Fruit fly (Drosophila melanogaster) whole organism, wandering third instar larva: ENCODE measurements around the gene CG32679.
A peak's percentile ranks its signal among the peaks of the same experiment; 100 is the strongest.

Source experiments
- Abd-B ChIP-seq: fragments of >200 bp; optimal IDR thresholded peaks from 2 replicates; lab custom pipeline; 2017; ENCODE audit warnings: missing biosample characterization, missing genetic modification characterization
- CG32264 ChIP-seq: fragments of 200-800 bp; sonication (Bioruptor generic); optimal IDR thresholded peaks from 2 replicates; lab custom pipeline; 2016; ENCODE audit warnings: missing biosample characterization, missing genetic modification characterization
- CG9705 ChIP-seq: fragments of 200-800 bp; sonication (Bioruptor generic); optimal IDR thresholded peaks from 2 replicates; lab custom pipeline; 2018; ENCODE audit warnings: missing biosample characterization, mild to moderate bottlenecking, missing genetic modification characterization
- CrebA ChIP-seq: fragments of 200-800 bp; sonication (Bioruptor generic); optimal IDR thresholded peaks from 2 replicates; lab custom pipeline; 2016; ENCODE audit warnings: missing biosample characterization, mild to moderate bottlenecking, missing genetic modification characterization, borderline replicate concordance
- Dfd ChIP-seq: fragments of >200 bp; optimal IDR thresholded peaks from 2 replicates; lab custom pipeline; 2017; ENCODE audit warnings: missing biosample characterization, missing genetic modification characterization
- GATAd ChIP-seq: sonication (Bioruptor generic); optimal IDR thresholded peaks from 2 replicates; lab custom pipeline; 2016; ENCODE audit warnings: missing biosample characterization, missing genetic modification characterization
- HLH106 ChIP-seq: fragments of 200-800 bp; optimal IDR thresholded peaks from 3 replicates; lab custom pipeline; 2019; ENCODE audit warnings: missing biosample characterization, mild to moderate bottlenecking, missing genetic modification characterization, moderate library complexity
- Hnf4 ChIP-seq: fragments of 200-800 bp; sonication (Bioruptor generic); optimal IDR thresholded peaks from 2 replicates; lab custom pipeline; 2016; ENCODE audit warnings: missing biosample characterization, mild to moderate bottlenecking, missing genetic modification characterization
- Hr83 ChIP-seq: fragments of 200-300 bp; sonication (Bioruptor generic); optimal IDR thresholded peaks from 2 replicates; lab custom pipeline; 2016; ENCODE audit warnings: missing biosample characterization, mild to moderate bottlenecking, missing genetic modification characterization, moderate library complexity; ENCODE audit not compliant: poor library complexity, severe bottlenecking
- Jra ChIP-seq: sonication (Bioruptor generic); optimal IDR thresholded peaks from 2 replicates; lab custom pipeline; 2016; ENCODE audit warnings: missing biosample characterization, missing genetic modification characterization
- Mio ChIP-seq: sonication (Bioruptor generic); optimal IDR thresholded peaks from 2 replicates; lab custom pipeline; 2016; ENCODE audit warnings: missing biosample characterization, missing genetic modification characterization
- Myc ChIP-seq: fragments of >200 bp; optimal IDR thresholded peaks from 2 replicates; lab custom pipeline; 2017
- N ChIP-seq: fragments of >200 bp; optimal IDR thresholded peaks from 2 replicates; lab custom pipeline; 2018; ENCODE audit warnings: missing biosample characterization, missing external identifiers, missing genetic modification characterization
- OdsH ChIP-seq: fragments of 200-800 bp; sonication (Bioruptor generic); optimal IDR thresholded peaks from 2 replicates; lab custom pipeline; 2016; ENCODE audit warnings: missing biosample characterization, mild to moderate bottlenecking, missing genetic modification characterization
- Rel ChIP-seq, 2 experiments: fragments of 200-800 bp; sonication (Bioruptor generic) in 1 of 2; optimal IDR thresholded peaks; 2 replicates in 1 of 2; 3 replicates in 1 of 2; lab custom pipeline; 2016 to 2019; ENCODE audit warnings: mild to moderate bottlenecking in 2 of 2, missing biosample characterization in 2 of 2, missing genetic modification characterization in 2 of 2, moderate library complexity in 1 of 2
- Sp1 ChIP-seq: fragments of 200-800 bp; sonication (Bioruptor generic); optimal IDR thresholded peaks from 3 replicates; lab custom pipeline; 2019; ENCODE audit warnings: missing biosample characterization, mild to moderate bottlenecking, missing genetic modification characterization, moderate library complexity
- Vsx2 ChIP-seq: fragments of 200-300, 225-300 bp; sonication (Bioruptor generic); optimal IDR thresholded peaks from 2 replicates; lab custom pipeline; 2018; ENCODE audit warnings: missing biosample characterization, missing genetic modification characterization; ENCODE audit not compliant: partially characterized antibody
- br ChIP-seq: fragments of 200-800 bp; sonication (Bioruptor generic); optimal IDR thresholded peaks from 2 replicates; lab custom pipeline; 2016; ENCODE audit warnings: missing biosample characterization, missing genetic modification characterization
- brk ChIP-seq: fragments of 200-800 bp; sonication (Bioruptor generic); optimal IDR thresholded peaks from 2 replicates; lab custom pipeline; 2016; ENCODE audit warnings: missing biosample characterization, mild to moderate bottlenecking, missing genetic modification characterization
- dl ChIP-seq, 2 experiments: fragments of 175-275, 200-275 bp in 1 of 2; fragments of 200-275 bp in 1 of 2; sonication (Bioruptor generic); optimal IDR thresholded peaks; lab custom pipeline; 2018; ENCODE audit warnings: mild to moderate bottlenecking in 2 of 2, missing biosample characterization in 2 of 2, missing genetic modification characterization in 2 of 2, moderate library complexity in 2 of 2; ENCODE audit not compliant: partially characterized antibody in 2 of 2, insufficient read depth in 1 of 2
- dmrt93B ChIP-seq: fragments of 200-800 bp; sonication (Bioruptor generic); optimal IDR thresholded peaks from 2 replicates; lab custom pipeline; 2018; ENCODE audit warnings: missing biosample characterization, mild to moderate bottlenecking, missing genetic modification characterization
- dsf ChIP-seq: sonication (Bioruptor generic); optimal IDR thresholded peaks from 2 replicates; lab custom pipeline; 2016; ENCODE audit warnings: missing biosample characterization, missing genetic modification characterization, borderline replicate concordance
- ey ChIP-seq: fragments of 200-800 bp; sonication (Bioruptor generic); optimal IDR thresholded peaks from 2 replicates; lab custom pipeline; 2016; ENCODE audit warnings: missing biosample characterization, missing genetic modification characterization
- foxo ChIP-seq, 2 experiments: fragments of 200-800 bp; sonication (Bioruptor generic); optimal IDR thresholded peaks; 2 replicates in 1 of 2; 3 replicates in 1 of 2; lab custom pipeline; 2016 to 2017; ENCODE audit warnings: missing biosample characterization in 2 of 2, missing genetic modification characterization in 2 of 2
- fru ChIP-seq: fragments of 200-800 bp; sonication (Bioruptor generic); optimal IDR thresholded peaks from 3 replicates; lab custom pipeline; 2016; ENCODE audit warnings: missing biosample characterization, mild to moderate bottlenecking, missing genetic modification characterization
- h ChIP-seq: fragments of 200-800 bp; sonication (Bioruptor generic); optimal IDR thresholded peaks from 3 replicates; lab custom pipeline; 2016; ENCODE audit warnings: missing biosample characterization, mild to moderate bottlenecking, missing genetic modification characterization
- jim ChIP-seq: fragments of 175-275, 200-325 bp; sonication (Bioruptor generic); optimal IDR thresholded peaks from 2 replicates; lab custom pipeline; 2016; ENCODE audit warnings: missing biosample characterization, mild to moderate bottlenecking, missing genetic modification characterization
- lola ChIP-seq: fragments of >200 bp; optimal IDR thresholded peaks from 2 replicates; lab custom pipeline; 2017; ENCODE audit warnings: missing biosample characterization, missing genetic modification characterization
- pan ChIP-seq: fragments of >200 bp; optimal IDR thresholded peaks from 2 replicates; lab custom pipeline; 2017
- psq ChIP-seq: fragments of 200-800 bp; sonication (Bioruptor generic); optimal IDR thresholded peaks from 3 replicates; lab custom pipeline; 2017; ENCODE audit warnings: missing biosample characterization, mild to moderate bottlenecking, missing genetic modification characterization, moderate library complexity
- rgr ChIP-seq: fragments of 200-800 bp; sonication (Bioruptor generic); optimal IDR thresholded peaks from 3 replicates; lab custom pipeline; 2016; ENCODE audit warnings: missing biosample characterization, mild to moderate bottlenecking, missing genetic modification characterization
- sv ChIP-seq: fragments of 200-800 bp; sonication (Bioruptor generic); optimal IDR thresholded peaks from 3 replicates; lab custom pipeline; 2016; ENCODE audit warnings: missing biosample characterization, missing genetic modification characterization
- tai ChIP-seq: sonication (Bioruptor generic); optimal IDR thresholded peaks from 2 replicates; lab custom pipeline; 2016; ENCODE audit warnings: missing biosample characterization, missing genetic modification characterization
- usp ChIP-seq: fragments of >200 bp; optimal IDR thresholded peaks from 2 replicates; lab custom pipeline; 2017; ENCODE audit warnings: missing biosample characterization, missing genetic modification characterization

Gene CG32679

dm6 chrX:10362127-10362526 is 5.1 kb downstream of the CG32679 start:
- no peak for TF ChIP-seq h (GFP tag; lab: Kevin White, UChicago)
- no peak for TF ChIP-seq ey (GFP tag; lab: Kevin White, UChicago)
- no peak for TF ChIP-seq Rel (GFP tag; optimal IDR thresholded peaks at IDR 0.05; lab: Kevin White, UChicago)
- TF ChIP-seq Rel (tag; optimal IDR thresholded peaks at IDR 0.05; lab: Kevin White, UChicago), result no peak
- no peak for TF ChIP-seq br (GFP tag; lab: Kevin White, UChicago)
- no peak for TF ChIP-seq Myc (lab: Kevin White, UChicago)
- no peak for TF ChIP-seq Jra
- no peak for TF ChIP-seq rgr (GFP tag; lab: Kevin White, UChicago)
- no peak for TF ChIP-seq Vsx2 (GFP tag; lab: Kevin White, UChicago)
- TF ChIP-seq Sp1 (GFP tag; lab: Kevin White, UChicago), result no peak
- no peak for TF ChIP-seq dl (GFP tag; optimal IDR thresholded peaks at IDR 0.05; lab: Kevin White, UChicago; ENCODE audit: insufficient read depth in 1 of 2, partially characterized antibody in 2 of 2)
- TF ChIP-seq N (GFP tag; lab: Kevin White, UChicago), result no peak
- no peak for TF ChIP-seq Abd-B (GFP tag; lab: Kevin White, UChicago)
- no peak for TF ChIP-seq dsf (GFP tag; lab: Kevin White, UChicago)
- no peak for TF ChIP-seq tai

- TF ChIP-seq N (GFP tag; lab: Kevin White, UChicago), result no peak
- TF ChIP-seq sv (GFP tag; lab: Kevin White, UChicago), result no peak
- no peak for TF ChIP-seq fru (GFP tag; lab: Kevin White, UChicago)
- no peak for TF ChIP-seq CrebA (GFP tag; lab: Kevin White, UChicago)
- no peak for TF ChIP-seq br (GFP tag; lab: Kevin White, UChicago)
- no peak for TF ChIP-seq OdsH (GFP tag; lab: Kevin White, UChicago)
- TF ChIP-seq Mio, result no peak
- TF ChIP-seq Dfd (GFP tag; lab: Kevin White, UChicago), result no peak
- TF ChIP-seq HLH106 (tag; lab: Kevin White, UChicago), result no peak
- no peak for TF ChIP-seq dl (GFP tag; optimal IDR thresholded peaks at IDR 0.05; lab: Kevin White, UChicago; ENCODE audit: insufficient read depth in 1 of 2, partially characterized antibody in 2 of 2)
- TF ChIP-seq usp, result no peak
- no peak for TF ChIP-seq Jra
- TF ChIP-seq CG32264, result no peak
- TF ChIP-seq foxo (GFP tag; optimal IDR thresholded peaks at IDR 0.05; lab: Kevin White, UChicago), result no peak
- no peak for TF ChIP-seq Sp1 (GFP tag; lab: Kevin White, UChicago)
- no peak for TF ChIP-seq dsf (GFP tag; lab: Kevin White, UChicago)
- TF ChIP-seq, all 38 proteins: peak for 0
Measured at dm6 chrX:10347979-10348692, 19.1 kb downstream of the CG32679 start.

- no peak for TF ChIP-seq rgr (GFP tag; lab: Kevin White, UChicago)
- peak; percentile 91 for TF ChIP-seq Dfd (GFP tag; lab: Kevin White, UChicago)
Measured at dm6 chrX:10340492-10340891, 26.8 kb downstream of the CG32679 start.

dm6 chrX:10333352-10333751 is 33.9 kb downstream of the CG32679 start, which contains the start of gene CG43740:
CG43740 (plus strand) TSS chrX:10333652.
- TF ChIP-seq foxo (GFP tag; optimal IDR thresholded peaks at IDR 0.05; lab: Kevin White, UChicago), result no peak
- TF ChIP-seq jim (GFP tag; lab: Kevin White, UChicago), result no peak
- no peak for TF ChIP-seq usp
- no peak for TF ChIP-seq HLH106 (tag; lab: Kevin White, UChicago)
- TF ChIP-seq lola (GFP tag; lab: Kevin White, UChicago), result no peak
- TF ChIP-seq Myc (lab: Kevin White, UChicago), result no peak
- no peak for TF ChIP-seq dl (GFP tag; optimal IDR thresholded peaks at IDR 0.05; lab: Kevin White, UChicago; ENCODE audit: insufficient read depth in 1 of 2, partially characterized antibody in 2 of 2)
- TF ChIP-seq pan (lab: Kevin White, UChicago), result no peak
- TF ChIP-seq h (GFP tag; lab: Kevin White, UChicago), result no peak
- TF ChIP-seq psq (GFP tag; lab: Kevin White, UChicago), result no peak

- no peak for TF ChIP-seq Dfd (GFP tag; lab: Kevin White, UChicago)
- no peak for TF ChIP-seq lola (GFP tag; lab: Kevin White, UChicago)
- no peak for TF ChIP-seq CG32264
- TF ChIP-seq Hr83, result no peak
- no peak for TF ChIP-seq Sp1 (GFP tag; lab: Kevin White, UChicago)
- no peak for TF ChIP-seq ey (GFP tag; lab: Kevin White, UChicago)
- TF ChIP-seq dmrt93B (GFP tag; lab: Kevin White, UChicago), result no peak
- TF ChIP-seq h (GFP tag; lab: Kevin White, UChicago), result no peak
- TF ChIP-seq brk (GFP tag; lab: Kevin White, UChicago), result no peak
- TF ChIP-seq rgr (GFP tag; lab: Kevin White, UChicago), result no peak
- no peak for TF ChIP-seq jim (GFP tag; lab: Kevin White, UChicago)
- TF ChIP-seq GATAd, result no peak
- TF ChIP-seq psq (GFP tag; lab: Kevin White, UChicago), result no peak
- no peak for TF ChIP-seq tai
- TF ChIP-seq Mio, result no peak
- no peak for TF ChIP-seq Jra
- TF ChIP-seq foxo (GFP tag; optimal IDR thresholded peaks at IDR 0.05; lab: Kevin White, UChicago), result no peak
- TF ChIP-seq Hnf4, result no peak
- no peak for TF ChIP-seq pan (lab: Kevin White, UChicago)
- no peak for TF ChIP-seq CG9705 (GFP tag; lab: Kevin White, UChicago)
Measured at dm6 chrX:10331718-10332117, 35.6 kb downstream of the CG32679 start, which contains the start of gene CG15306. CG15306 (minus strand) TSS chrX:10331818.
